Worm (Caenorhabditis elegans): ENCODE data around the gene C34E10.10.

C34E10.10 gene

ce11 chrIII:5181217-5181616 lies 46.5 kb downstream of the C34E10.10 start (continued):
- TF ChIP-seq hif-1 (tag; optimal IDR thresholded peaks at IDR 0.05) (no peak), madf-5 (GFP tag; IDR thresholded peaks at IDR 0.05) (no peak), mxl-3 (GFP tag; optimal IDR thresholded peaks at IDR 0.05) (peak; percentile 18), lin-39 (tag; optimal IDR thresholded peaks at IDR 0.05) (no peak)

- no peak for TF ChIP-seq lir-3 (tag; optimal IDR thresholded peaks at IDR 0.05)
- TF ChIP-seq nhr-42 (GFP tag; IDR thresholded peaks at IDR 0.05), result no peak
- TF ChIP-seq ceh-62 (tag; optimal IDR thresholded peaks at IDR 0.05), result no peak
- TF ChIP-seq nhr-41 (GFP tag; IDR thresholded peaks at IDR 0.05), result no peak
- TF ChIP-seq snpc-4 (tag; optimal IDR thresholded peaks at IDR 0.05), result no peak
- no peak for TF ChIP-seq ztf-7 (tag; optimal IDR thresholded peaks at IDR 0.05)
- no peak for TF ChIP-seq T26A8.4 (GFP tag; IDR thresholded peaks at IDR 0.05)
- peak; percentile 9 for TF ChIP-seq pqm-1 (tag; optimal IDR thresholded peaks at IDR 0.05)
- TF ChIP-seq nhr-48 (tag; optimal IDR thresholded peaks at IDR 0.05), result no peak
- TF ChIP-seq unc-62 (GFP tag; optimal IDR thresholded peaks at IDR 0.05 in 1 of 2), result peak in 1 of 2 experiments; percentile 76
- no peak for TF ChIP-seq unc-62 (tag; optimal IDR thresholded peaks at IDR 0.05)
- TF ChIP-seq tra-1 (GFP tag; IDR thresholded peaks at IDR 0.05), result no peak
- peak; percentile 20 for TF ChIP-seq dve-1 (tag; optimal IDR thresholded peaks at IDR 0.05; ENCODE audit: insufficient read depth)
- TF ChIP-seq nhr-28 (tag; optimal IDR thresholded peaks at IDR 0.05), result peak; percentile 31
- TF ChIP-seq daf-16 (GFP tag; optimal IDR thresholded peaks at IDR 0.05), result no peak
- peak; percentile 51 for TF ChIP-seq daf-16 (tag; optimal IDR thresholded peaks at IDR 0.05)
- peak; percentile 46 for TF ChIP-seq dmd-6 (GFP tag; IDR thresholded peaks at IDR 0.05)
- TF ChIP-seq nhr-76 (tag; optimal IDR thresholded peaks at IDR 0.05), result no peak
- TF ChIP-seq php-3 (GFP tag; IDR thresholded peaks at IDR 0.05), result no peak
- TF ChIP-seq aha-1 (tag), result peak; percentile 22
- TF ChIP-seq ZK546.5 (tag; optimal IDR thresholded peaks at IDR 0.05), result no peak
- no peak for TF ChIP-seq ceh-44 (GFP tag; IDR thresholded peaks at IDR 0.05)
- peak; percentile 34 for TF ChIP-seq hlh-11 (tag; optimal IDR thresholded peaks at IDR 0.05)
- TF ChIP-seq dmd-8 (GFP tag; IDR thresholded peaks at IDR 0.05), result no peak
These were observed 47.1 kb downstream of the C34E10.10 start for ce11 chrIII:5180588-5180987.

- TF ChIP-seq lsy-2 (tag; optimal IDR thresholded peaks at IDR 0.05), result no peak
- TF ChIP-seq spr-1 (tag; optimal IDR thresholded peaks at IDR 0.05), result no peak
- TF ChIP-seq nhr-28 (tag; optimal IDR thresholded peaks at IDR 0.05), result no peak
- TF ChIP-seq Y48G9A.11 (GFP tag; IDR thresholded peaks at IDR 0.05), result no peak
- peak in 1 of 2 experiments; percentile 73 for TF ChIP-seq unc-62 (GFP tag; optimal IDR thresholded peaks at IDR 0.05 in 1 of 2)
- no peak for TF ChIP-seq unc-62 (tag; optimal IDR thresholded peaks at IDR 0.05)
- TF ChIP-seq snpc-1.2 (GFP tag; IDR thresholded peaks at IDR 0.05), result no peak
- no peak for TF ChIP-seq nhr-25 (tag; optimal IDR thresholded peaks at IDR 0.05; ENCODE audit: borderline replicate concordance, insufficient read depth)
- TF ChIP-seq ama-1 (optimal IDR thresholded peaks at IDR 0.05), result no peak
These were observed 48.5 kb downstream of the C34E10.10 start for ce11 chrIII:5179166-5179565.

Measured in whole organism, L4 larva.